Worm (Caenorhabditis elegans) whole organism, L2 larva: Measurements from ENCODE around the gene F32D1.8.

Experiments used
- elt-3 ChIP-seq: sonication (generic microtip); optimal IDR thresholded peaks from 2 replicates; lab custom pipeline; 2017; ENCODE audit warnings: missing biosample characterization, missing genetic modification characterization
- lin-13 ChIP-seq: fragments of 150-350 bp; optimal IDR thresholded peaks from 2 replicates; lab custom pipeline; 2014; ENCODE audit warnings: missing biosample characterization, missing genetic modification reagents, missing genetic modification characterization
- unc-39 ChIP-seq: fragments of 150-350 bp; optimal IDR thresholded peaks from 2 replicates; lab custom pipeline; 2014; ENCODE audit warnings: missing biosample characterization, missing genetic modification characterization
- unc-62 ChIP-seq: fragments of 150-350 bp; optimal IDR thresholded peaks from 2 replicates; lab custom pipeline; 2014; ENCODE audit warnings: missing biosample characterization, missing genetic modification reagents, missing genetic modification characterization
- ztf-11 ChIP-seq: sonication (generic microtip); optimal IDR thresholded peaks from 2 replicates; lab custom pipeline; 2017; ENCODE audit warnings: missing biosample characterization, missing genetic modification characterization

- no peak for TF ChIP-seq unc-39 (tag; lab: Kevin White, UChicago)
- TF ChIP-seq lin-13 (GFP tag; lab: Kevin White, UChicago) = no peak
- no peak for TF ChIP-seq unc-62 (GFP tag; lab: Kevin White, UChicago)
- no peak for TF ChIP-seq elt-3 (tag; lab: Kevin White, UChicago)
- no peak for TF ChIP-seq ztf-11 (tag; lab: Kevin White, UChicago)
Measured at ce11 chrV:4414613-4415071, 37.1 kb upstream of the F32D1.8 start, which contains the start of gene grl-5.
